Worm (Caenorhabditis elegans) whole organism, L3 larva: Measurements from ENCODE around the gene aakb-1.

Experiments used
- jun-1 ChIP-seq: fragments of 150-350 bp; optimal IDR thresholded peaks from 2 replicates; lab custom pipeline; 2014; ENCODE audit warnings: missing biosample characterization, missing genetic modification reagents, missing genetic modification characterization
- nhr-11 ChIP-seq: fragments of 150-350 bp; optimal IDR thresholded peaks from 2 replicates; lab custom pipeline; 2014; ENCODE audit warnings: missing biosample characterization, missing genetic modification characterization
- skn-1 ChIP-seq: fragments of 150-350 bp; optimal IDR thresholded peaks from 2 replicates; lab custom pipeline; 2014; ENCODE audit warnings: missing biosample characterization, missing genetic modification characterization
- zag-1 ChIP-seq: fragments of 150-350 bp; optimal IDR thresholded peaks from 2 replicates; lab custom pipeline; 2014; ENCODE audit warnings: missing biosample characterization, missing genetic modification characterization
- ztf-11 ChIP-seq: fragments of 150-350 bp; optimal IDR thresholded peaks from 2 replicates; lab custom pipeline; 2014; ENCODE audit warnings: missing biosample characterization, missing genetic modification characterization

- TF ChIP-seq ztf-11 (tag; lab: Kevin White, UChicago) (no peak), jun-1 (tag; lab: Kevin White, UChicago) (no peak), nhr-11 (tag; lab: Kevin White, UChicago) (no peak), skn-1 (tag; lab: Kevin White, UChicago) (no peak), zag-1 (tag; lab: Kevin White, UChicago) (no peak)
Measured at ce11 chrX:13782074-13782462, 26.5 kb downstream of the aakb-1 start.
